Fruit fly (Drosophila melanogaster) whole organism: ENCODE results near the gene mfrn.

ENCODE experiments used
- CG8478 ChIP-seq: fragments of >200 bp; optimal IDR thresholded peaks from 2 replicates; lab custom pipeline; 2018; ENCODE audit warnings: inconsistent platforms
- Dll ChIP-seq: fragments of >200 bp; optimal IDR thresholded peaks from 2 replicates; lab custom pipeline; 2017
- EcR ChIP-seq, 2 experiments: fragments of >200 bp; optimal IDR thresholded peaks; 2 replicates each; lab custom pipeline; 2017; ENCODE audit warnings: missing biosample characterization in 2 of 2, missing genetic modification characterization in 2 of 2, missing genetic modification reagents in 2 of 2
- pan ChIP-seq: fragments of >200 bp; optimal IDR thresholded peaks from 2 replicates; lab custom pipeline; 2017
- psq ChIP-seq: fragments of >200 bp; optimal IDR thresholded peaks from 2 replicates; lab custom pipeline; 2017
- usp ChIP-seq: fragments of >200 bp; optimal IDR thresholded peaks from 2 replicates; lab custom pipeline; 2017; ENCODE audit warnings: missing biosample characterization, missing genetic modification characterization, mixed read lengths

dm6 chr3R:27912147-27912546 lies 35.7 kb downstream of the mfrn start, which contains the start of gene mil:
- no peak for TF ChIP-seq CG8478 (lab: Kevin White, UChicago)
- TF ChIP-seq EcR (GFP tag; optimal IDR thresholded peaks at IDR 0.05; lab: Kevin White, UChicago) = no peak
- no peak for TF ChIP-seq usp (GFP tag; lab: Kevin White, UChicago)
- no peak for TF ChIP-seq psq (lab: Kevin White, UChicago)
- TF ChIP-seq Dll (lab: Kevin White, UChicago) = no peak
- no peak for TF ChIP-seq pan
